Worm (Caenorhabditis elegans) whole organism, late embryonic: Measurements from ENCODE around the gene F18A1.1.

Experiments used
- F13H6.1 ChIP-seq: sonication (generic microtip); optimal IDR thresholded peaks from 2 replicates; lab custom pipeline; 2016; ENCODE audit warnings: missing genetic modification characterization, missing compliant biosample characterization
- Y22D7AL.16 ChIP-seq: sonication (generic microtip); optimal IDR thresholded peaks from 2 replicates; lab custom pipeline; 2016; ENCODE audit warnings: missing genetic modification characterization, missing compliant biosample characterization
- ama-1 ChIP-seq: fragments of 150-350 bp; optimal IDR thresholded peaks from 2 replicates; lab custom pipeline; 2014
- ceh-24 ChIP-seq: sonication (generic microtip); optimal IDR thresholded peaks from 2 replicates; lab custom pipeline; 2016; ENCODE audit warnings: mild to moderate bottlenecking, missing genetic modification characterization, missing compliant biosample characterization
- dve-1 ChIP-seq: sonication (generic microtip); optimal IDR thresholded peaks from 2 replicates; lab custom pipeline; 2017; ENCODE audit warnings: antibody characterized with exemption, mild to moderate bottlenecking, missing genetic modification characterization, missing compliant biosample characterization
- ets-4 ChIP-seq: sonication (generic microtip); optimal IDR thresholded peaks from 2 replicates; lab custom pipeline; 2016; ENCODE audit warnings: missing genetic modification characterization, missing compliant biosample characterization
- fkh-10 ChIP-seq: fragments of 150-350 bp; optimal IDR thresholded peaks from 2 replicates; lab custom pipeline; 2014; ENCODE audit warnings: missing biosample characterization, missing genetic modification reagents, missing genetic modification characterization
- fkh-6 ChIP-seq: sonication (generic microtip); optimal IDR thresholded peaks from 2 replicates; lab custom pipeline; 2016; ENCODE audit warnings: missing genetic modification characterization, missing compliant biosample characterization
- nhr-11 ChIP-seq: fragments of 150-350 bp; optimal IDR thresholded peaks from 2 replicates; lab custom pipeline; 2014; ENCODE audit warnings: missing biosample characterization, missing genetic modification characterization
- pha-4 ChIP-seq: fragments of 150-350 bp; optimal IDR thresholded peaks from 2 replicates; lab custom pipeline; 2018; ENCODE audit warnings: missing biosample characterization, missing genetic modification reagents, missing genetic modification characterization
- pqm-1 ChIP-seq: sonication (generic microtip); optimal IDR thresholded peaks from 2 replicates; lab custom pipeline; 2016; ENCODE audit warnings: missing genetic modification characterization, missing compliant biosample characterization
- unc-42 ChIP-seq: sonication (generic microtip); optimal IDR thresholded peaks from 2 replicates; lab custom pipeline; 2016; ENCODE audit warnings: missing genotype, missing genetic modification characterization, missing compliant biosample characterization
- unc-55 ChIP-seq: sonication (generic microtip); optimal IDR thresholded peaks from 2 replicates; lab custom pipeline; 2017; ENCODE audit warnings: missing biosample characterization, missing genetic modification reagents, missing genetic modification characterization

DNA sequence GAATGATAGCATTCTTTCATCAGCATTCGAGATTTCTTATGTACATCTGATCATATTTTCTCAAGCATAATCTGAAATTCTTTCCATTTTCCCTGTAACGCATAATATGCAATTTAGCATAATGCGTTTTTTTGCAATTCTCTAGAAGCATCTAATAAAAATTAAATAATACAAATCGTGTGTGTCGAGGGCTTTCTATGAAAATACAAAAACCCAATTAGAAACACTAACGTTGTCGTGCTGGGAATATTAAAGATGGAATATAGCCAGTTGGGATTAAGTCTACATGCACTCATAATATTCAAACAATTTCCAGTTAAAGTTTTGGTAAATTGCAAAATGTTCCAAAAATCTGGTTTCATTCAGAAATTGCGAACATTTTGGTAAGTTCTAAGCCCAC, at the start of gene F18A1.1:
- TF ChIP-seq pqm-1 (tag; lab: Kevin White, UChicago) (no peak), pha-4 (tag; lab: Kevin White, UChicago) (no peak), unc-55 (GFP tag; lab: Kevin White, UChicago) (no peak), fkh-6 (tag; lab: Kevin White, UChicago) (no peak), nhr-11 (no peak), unc-42 (tag; lab: Kevin White, UChicago) (no peak), fkh-10 (GFP tag; lab: Kevin White, UChicago) (no peak), ceh-24 (tag; lab: Kevin White, UChicago) (no peak), ets-4 (tag; lab: Kevin White, UChicago) (no peak), dve-1 (no peak), Y22D7AL.16 (tag; lab: Kevin White, UChicago) (no peak), F13H6.1 (no peak), ama-1 (lab: Kevin White, UChicago) (no peak)
